Worm (Caenorhabditis elegans) whole organism, young adult: Measurements from ENCODE around the gene cox-6A.

Source experiments
- C17E4.6 ChIP-seq: fragments of 200-800 bp; sonication (Bioruptor generic); IDR thresholded peaks from 2 replicates; pipeline ENCODE4 v1.3.6; 2022; ENCODE audit warnings: missing genetic modification reagents, missing genetic modification characterization, missing compliant biosample characterization
- F39B2.1 ChIP-seq: fragments of 200-800 bp; sonication (Bioruptor generic); IDR thresholded peaks from 2 replicates; pipeline ENCODE4 v1.3.6; 2022; ENCODE audit warnings: missing genetic modification reagents, missing genetic modification characterization, missing compliant biosample characterization
- T26A5.8 ChIP-seq: sonication (generic microtip); optimal IDR thresholded peaks from 2 replicates; lab custom pipeline; 2016; ENCODE audit warnings: missing genetic modification characterization, missing compliant biosample characterization
- ZK185.1 ChIP-seq: sonication (generic microtip); optimal IDR thresholded peaks from 2 replicates; lab custom pipeline; 2016; ENCODE audit warnings: mild to moderate bottlenecking, missing genetic modification characterization, missing compliant biosample characterization; ENCODE audit not compliant: poor library complexity, severe bottlenecking
- ama-1 ChIP-seq, 3 experiments: fragments of 150-350 bp in 1 of 3; sonication (generic microtip) in 2 of 3; optimal IDR thresholded peaks; 2 replicates each; lab custom pipeline; 2014 to 2018; ENCODE audit warnings: missing biosample characterization in 2 of 3, missing genetic modification characterization in 2 of 3, missing genetic modification reagents in 2 of 3
- ceh-58 ChIP-seq: fragments of 200-800 bp; sonication (Bioruptor generic); IDR thresholded peaks from 2 replicates; pipeline ENCODE4 v1.3.6; 2022; ENCODE audit warnings: missing genetic modification characterization, missing compliant biosample characterization
- ekl-4 ChIP-seq: fragments of 200-800 bp; sonication (Bioruptor generic); IDR thresholded peaks from 2 replicates; pipeline ENCODE4 v1.3.6; 2022; ENCODE audit warnings: missing genetic modification reagents, missing genetic modification characterization, missing compliant biosample characterization
- hsf-1 ChIP-seq: fragments of 200-800 bp; sonication (Bioruptor generic); IDR thresholded peaks from 2 replicates; pipeline ENCODE4 v1.3.6; 2022; ENCODE audit warnings: missing genetic modification reagents, missing genetic modification characterization, missing compliant biosample characterization
- snpc-1.1 ChIP-seq: sonication (generic microtip); optimal IDR thresholded peaks from 2 replicates; lab custom pipeline; 2017; ENCODE audit warnings: missing genetic modification characterization, mild to moderate bottlenecking, missing compliant biosample characterization, antibody characterized with exemption, moderate library complexity, missing genotype, missing genetic modification reagents; ENCODE audit not compliant: insufficient read depth
- snpc-4 ChIP-seq, 5 experiments: fragments of 150-350 bp in 1 of 5; sonication (generic microtip) in 4 of 5; optimal IDR thresholded peaks; 2 replicates each; lab custom pipeline; 2014 to 2018; ENCODE audit warnings: missing genetic modification characterization in 5 of 5, missing biosample characterization in 3 of 5, antibody characterized with exemption in 2 of 5, mild to moderate bottlenecking in 2 of 5, missing compliant biosample characterization in 2 of 5, missing genotype in 2 of 5, moderate library complexity in 2 of 5, missing genetic modification reagents in 1 of 5
- tbx-9 ChIP-seq: sonication (generic microtip); optimal IDR thresholded peaks from 2 replicates; lab custom pipeline; 2016; ENCODE audit warnings: borderline replicate concordance, missing genetic modification characterization, inconsistent platforms, missing compliant biosample characterization
- unc-62 ChIP-seq: fragments of 150-350 bp; optimal IDR thresholded peaks from 2 replicates; lab custom pipeline; 2014; ENCODE audit warnings: missing biosample characterization, missing genetic modification reagents, missing genetic modification characterization

ce11 chrIII:5071509-5071908, 10.0 kb upstream of the cox-6A start, which contains the start of gene C45G9.12:
- TF ChIP-seq T26A5.8 (tag; lab: Kevin White, UChicago) = no peak
- no peak for TF ChIP-seq ekl-4 (GFP tag; lab: Robert Waterston, UW)
- TF ChIP-seq F39B2.1 (GFP tag; lab: Robert Waterston, UW) = no peak
- no peak for TF ChIP-seq ZK185.1 (tag; lab: Kevin White, UChicago)
- no peak for TF ChIP-seq unc-62 (GFP tag; lab: Kevin White, UChicago)
- TF ChIP-seq ama-1 (optimal IDR thresholded peaks at IDR 0.05; lab: Kevin White, UChicago) = no peak
- TF ChIP-seq ama-1 (GFP tag; optimal IDR thresholded peaks at IDR 0.05; lab: Kevin White, UChicago) = no peak
- TF ChIP-seq snpc-4 (GFP tag; optimal IDR thresholded peaks at IDR 0.05; lab: Kevin White, UChicago) = no peak
- no peak for TF ChIP-seq snpc-4 (tag; optimal IDR thresholded peaks at IDR 0.05; lab: Kevin White, UChicago)
- no peak for TF ChIP-seq tbx-9
- TF ChIP-seq ceh-58 = no peak
- TF ChIP-seq hsf-1 (GFP tag; lab: Robert Waterston, UW) = no peak
- TF ChIP-seq C17E4.6 (GFP tag; lab: Robert Waterston, UW) = no peak
- TF ChIP-seq snpc-1.1 (tag; lab: Kevin White, UChicago) = no peak
